Worm (Caenorhabditis elegans): ENCODE measurements around the gene dnj-18.

dnj-18 gene

ce11 chrIII:4649811-4650544 is 47.9 kb upstream of the dnj-18 start, which contains the start of gene ppm-2:
Gene ppm-2 (plus strand): TSS chrIII:4650494.
- TF ChIP-seq akir-1 (GFP tag; optimal IDR thresholded peaks at IDR 0.05) (no peak), efl-1 (GFP tag; optimal IDR thresholded peaks at IDR 0.05) (peak; percentile 50), ZK185.1 (tag; optimal IDR thresholded peaks at IDR 0.05; ENCODE audit: poor library complexity, severe bottlenecking) (no peak), nhr-80 (tag; optimal IDR thresholded peaks at IDR 0.05) (peak; percentile 31), B0336.3 (GFP tag; IDR thresholded peaks at IDR 0.05) (no peak), egrh-3 (GFP tag; IDR thresholded peaks at IDR 0.05) (no peak), nhr-179 (tag; optimal IDR thresholded peaks at IDR 0.05) (no peak), aptf-3 (GFP tag; IDR thresholded peaks at IDR 0.05) (no peak), repo-1 (tag; optimal IDR thresholded peaks at IDR 0.05) (no peak), aptf-2 (GFP tag; conservative IDR thresholded peaks at IDR 0.05) (0 out of 2 replicates have a peak, but pooled peaks have one; percentile 59), hmg-20 (GFP tag; IDR thresholded peaks at IDR 0.05) (no peak), tlf-1 (GFP tag; optimal IDR thresholded peaks at IDR 0.05) (no peak), hrde-1 (tag; optimal IDR thresholded peaks at IDR 0.05; ENCODE audit: borderline replicate concordance) (no peak), dpff-1 (tag; optimal IDR thresholded peaks at IDR 0.05) (no peak), D2030.7 (GFP tag; IDR thresholded peaks at IDR 0.05) (peak; percentile 76), F33H1.4 (GFP tag; IDR thresholded peaks at IDR 0.05) (peak; percentile 97), F49E8.2 (tag; optimal IDR thresholded peaks at IDR 0.05; ENCODE audit: insufficient read depth) (peak; percentile 87), lin-54 (GFP tag; optimal IDR thresholded peaks at IDR 0.05) (peak; percentile 1), B0261.1 (tag; optimal IDR thresholded peaks at IDR 0.05) (no peak), atf-7 (tag; optimal IDR thresholded peaks at IDR 0.05) (peak; percentile 20), mcd-1 (GFP tag; IDR thresholded peaks at IDR 0.05) (0 out of 2 replicates have a peak, but pooled peaks have one; percentile 13), ets-4 (GFP tag; optimal IDR thresholded peaks at IDR 0.05) (no peak), ztf-3 (GFP tag; optimal IDR thresholded peaks at IDR 0.05) (no peak), bed-2 (GFP tag; IDR thresholded peaks at IDR 0.05) (no peak), lir-1 (GFP tag; conservative IDR thresholded peaks at IDR 0.05) (no peak), ceh-40 (GFP tag; IDR thresholded peaks at IDR 0.05) (no peak), madf-6 (GFP tag; IDR thresholded peaks at IDR 0.05) (peak; percentile 100), egl-44 (GFP tag; IDR thresholded peaks at IDR 0.05) (no peak), Y53G8AR.9 (GFP tag; conservative IDR thresholded peaks at IDR 0.05) (no peak), pha-4 (tag; optimal IDR thresholded peaks at IDR 0.05) (no peak), ama-1 (optimal IDR thresholded peaks at IDR 0.05) (no peak), ama-1 (GFP tag; optimal IDR thresholded peaks at IDR 0.05) (no peak), ztf-22 (GFP tag; optimal IDR thresholded peaks at IDR 0.05) (no peak), C06A6.2 (GFP tag; conservative IDR thresholded peaks at IDR 0.05) (no peak), B0035.1 (tag; optimal IDR thresholded peaks at IDR 0.05) (no peak), pbrm-1 (GFP tag; IDR thresholded peaks at IDR 0.05) (no peak), lin-35 (GFP tag; optimal IDR thresholded peaks at IDR 0.05) (no peak), lsl-1 (GFP tag; optimal IDR thresholded peaks at IDR 0.05) (peak; percentile 99), ceh-27 (GFP tag; optimal IDR thresholded peaks at IDR 0.05) (no peak), hlh-26 (GFP tag; conservative IDR thresholded peaks at IDR 0.05) (no peak), F57C9.4 (tag; optimal IDR thresholded peaks at IDR 0.05) (no peak), Y53F4B.3 (GFP tag; IDR thresholded peaks at IDR 0.05) (0 out of 2 replicates have a peak, but pooled peaks have one; percentile 10), mxl-1 (tag; optimal IDR thresholded peaks at IDR 0.05) (no peak), madf-8 (GFP tag; conservative IDR thresholded peaks at IDR 0.05) (peak; percentile 100), F22D6.2 (tag; optimal IDR thresholded peaks at IDR 0.05) (no peak), hmg-1.2 (GFP tag; IDR thresholded peaks at IDR 0.05) (peak; percentile 17; the same call in 1 of the 2 replicates), snpc-1.3 (tag; optimal IDR thresholded peaks at IDR 0.05; ENCODE audit: insufficient read depth) (peak; percentile 21), hlh-12 (tag; optimal IDR thresholded peaks at IDR 0.05) (no peak)

Measured in whole organism, young adult.